Fruit fly (Drosophila melanogaster) whole organism, pupa: Measurements from ENCODE around the gene CG4456.
A peak's percentile ranks its signal among the peaks of the same experiment; 100 is the strongest.

Source experiments
- CG10348 ChIP-seq: fragments of 200-800 bp; sonication (Bioruptor generic); IDR thresholded peaks from 2 replicates; pipeline ENCODE4 v1.3.6; 2022; ENCODE audit warnings: missing biosample characterization, missing genetic modification characterization
- CG12605 ChIP-seq: fragments of 200-800 bp; sonication (Bioruptor generic); IDR thresholded peaks from 2 replicates; pipeline ENCODE4 v1.3.6; 2022; ENCODE audit warnings: missing biosample characterization, missing genetic modification characterization
- CG13204 ChIP-seq: fragments of 200-800 bp; sonication (Bioruptor generic); optimal IDR thresholded peaks from 2 replicates; lab custom pipeline; 2018; ENCODE audit warnings: missing biosample characterization, mild to moderate bottlenecking, missing genetic modification characterization, moderate library complexity
- CG14655 ChIP-seq: fragments of 200-800 bp; sonication (Bioruptor generic); optimal IDR thresholded peaks from 3 replicates; lab custom pipeline; 2017; ENCODE audit warnings: mild to moderate bottlenecking, missing biosample characterization, missing genetic modification reagents, missing genetic modification characterization
- CG15710 ChIP-seq: fragments of 200-800 bp; sonication (Bioruptor generic); optimal IDR thresholded peaks from 2 replicates; lab custom pipeline; 2018; ENCODE audit warnings: missing biosample characterization, mild to moderate bottlenecking, missing genetic modification characterization, moderate library complexity
- CG17806 ChIP-seq: fragments of 200-800 bp; sonication (Bioruptor generic); optimal IDR thresholded peaks from 2 replicates; lab custom pipeline; 2018; ENCODE audit warnings: missing biosample characterization, mild to moderate bottlenecking, missing genetic modification characterization, moderate library complexity
- CG32121 ChIP-seq: fragments of 200-800 bp; sonication (Bioruptor generic); IDR thresholded peaks from 2 replicates; pipeline ENCODE4 v1.3.6; 2022; ENCODE audit warnings: missing biosample characterization, missing genetic modification characterization
- CG34367 ChIP-seq: fragments of 200-800 bp; sonication (Bioruptor generic); optimal IDR thresholded peaks from 2 replicates; lab custom pipeline; 2018; ENCODE audit warnings: missing biosample characterization, mild to moderate bottlenecking, missing genetic modification characterization
- CG4496 ChIP-seq: fragments of 200-800 bp; sonication (Bioruptor generic); IDR thresholded peaks from 3 replicates; pipeline ENCODE4 v1.3.6; 2022; ENCODE audit warnings: missing biosample characterization, missing genetic modification characterization
- CG8159 ChIP-seq: fragments of 200-800 bp; sonication (Bioruptor generic); optimal IDR thresholded peaks from 3 replicates; lab custom pipeline; 2018; ENCODE audit warnings: missing biosample characterization, mild to moderate bottlenecking, missing genetic modification characterization, moderate library complexity
- CG8301 ChIP-seq: fragments of 200-800 bp; sonication (Bioruptor generic); optimal IDR thresholded peaks from 2 replicates; lab custom pipeline; 2018; ENCODE audit warnings: missing biosample characterization, mild to moderate bottlenecking, missing genetic modification characterization
- CG9948 ChIP-seq: fragments of 200-800 bp; sonication (Bioruptor generic); optimal IDR thresholded peaks from 2 replicates; lab custom pipeline; 2018; ENCODE audit warnings: missing biosample characterization, mild to moderate bottlenecking, missing genetic modification characterization, moderate library complexity
- D1 ChIP-seq: fragments of 200-800 bp; sonication (Bioruptor generic); optimal IDR thresholded peaks from 2 replicates; lab custom pipeline; 2018; ENCODE audit warnings: missing biosample characterization, mild to moderate bottlenecking, missing genetic modification characterization, moderate library complexity
- EcR ChIP-seq: fragments of 200-800 bp; sonication (Bioruptor generic); optimal IDR thresholded peaks from 3 replicates; lab custom pipeline; 2019; ENCODE audit warnings: missing biosample characterization, missing genetic modification characterization, mild to moderate bottlenecking, moderate library complexity, missing genetic modification reagents
- Ets98B ChIP-seq: fragments of 200-800 bp; sonication (Bioruptor generic); IDR thresholded peaks from 2 replicates; pipeline ENCODE4 v1.3.6; 2022; ENCODE audit warnings: missing biosample characterization, missing genetic modification characterization
- Pif1A ChIP-seq: fragments of 200-800 bp; sonication (Bioruptor generic); optimal IDR thresholded peaks from 3 replicates; lab custom pipeline; 2016; ENCODE audit warnings: missing biosample characterization, missing genetic modification characterization
- Pif1B ChIP-seq: fragments of 200-800 bp; sonication (Bioruptor generic); optimal IDR thresholded peaks from 3 replicates; lab custom pipeline; 2016; ENCODE audit warnings: missing biosample characterization, missing genetic modification characterization
- Snoo ChIP-seq: fragments of 200-800 bp; sonication (Bioruptor generic); optimal IDR thresholded peaks from 3 replicates; lab custom pipeline; 2017; ENCODE audit warnings: missing biosample characterization, mild to moderate bottlenecking, missing genetic modification characterization, inconsistent platforms
- fd96Ca ChIP-seq: fragments of 200-800 bp; sonication (Bioruptor generic); IDR thresholded peaks from 3 replicates; pipeline ENCODE4 v1.3.6; 2022; ENCODE audit warnings: missing biosample characterization, missing genetic modification characterization
- gl ChIP-seq: fragments of 200-800 bp; sonication (Bioruptor generic); optimal IDR thresholded peaks from 2 replicates; lab custom pipeline; 2018; ENCODE audit warnings: missing biosample characterization, mild to moderate bottlenecking, missing genetic modification characterization
- rn ChIP-seq: fragments of 200-800 bp; sonication (Bioruptor generic); IDR thresholded peaks from 2 replicates; pipeline ENCODE4 v1.3.6; 2022; ENCODE audit warnings: missing biosample characterization, missing genetic modification characterization

CG4456 gene

DNA sequence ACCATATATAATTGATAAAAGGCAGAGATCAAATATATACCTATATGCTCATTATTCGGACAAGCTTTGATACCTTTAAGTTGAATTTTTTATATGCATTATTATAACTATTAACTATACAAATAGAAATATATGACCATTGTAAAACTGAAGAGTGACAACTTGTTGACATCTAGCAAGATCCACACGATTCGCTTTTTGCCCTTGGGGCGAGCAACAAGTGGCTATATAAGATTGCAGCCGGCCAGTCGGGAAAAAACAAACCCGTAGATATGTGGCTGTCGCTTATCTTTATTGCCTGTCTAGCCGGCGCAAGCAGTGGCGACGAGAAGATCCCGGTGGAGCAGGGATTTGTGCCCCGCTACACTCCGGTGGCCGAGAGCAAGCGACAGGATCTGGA, 10.6 kb upstream of the CG4456 start, which contains the start of gene CG34456:
TSS of gene CG34456 (plus strand) at position 215 of the 400 bp plus-strand sequence.
- TF ChIP-seq EcR (GFP tag; lab: Kevin White, UChicago) (peak; percentile 20), CG12605 (GFP tag; lab: Robert Waterston, UW) (no peak), CG4496 (GFP tag; lab: Robert Waterston, UW) (0 out of 3 replicates have a peak, but pooled peaks have one; percentile 41), D1 (tag; lab: Kevin White, UChicago) (no peak), Pif1B (no peak)

DNA sequence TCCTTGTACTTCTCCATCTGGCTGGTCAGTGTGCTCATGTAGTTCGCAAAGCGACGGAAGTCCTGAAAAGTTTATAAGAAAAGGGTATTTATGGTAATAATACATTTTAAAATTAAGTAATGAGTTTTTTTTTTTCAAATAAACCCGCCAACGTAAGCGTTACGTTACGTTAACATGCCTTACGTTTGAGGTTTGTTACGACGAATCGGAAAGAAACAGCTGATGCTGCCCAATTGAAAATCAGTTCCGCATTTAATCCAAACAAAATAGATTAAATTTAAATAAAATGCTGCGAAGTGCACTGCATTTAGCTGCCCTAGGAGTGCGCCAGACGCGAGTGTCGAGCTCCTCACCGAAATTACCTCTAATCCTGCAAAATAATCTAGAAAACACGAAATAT, 8.4 kb upstream of the CG4456 start, which contains the start of gene mRRF1:
TSS of gene mRRF1 (plus strand) at position 220 of the 400 bp plus-strand sequence.
- TF ChIP-seq CG8159 (tag; lab: Kevin White, UChicago) (no peak), CG15710 (no peak), CG13204 (no peak), rn (GFP tag; lab: Robert Waterston, UW) (no peak), CG8301 (no peak), Snoo (tag; lab: Kevin White, UChicago) (no peak), Pif1B (no peak)
- TF ChIP-seq, all 21 proteins: peak for 0

DNA sequence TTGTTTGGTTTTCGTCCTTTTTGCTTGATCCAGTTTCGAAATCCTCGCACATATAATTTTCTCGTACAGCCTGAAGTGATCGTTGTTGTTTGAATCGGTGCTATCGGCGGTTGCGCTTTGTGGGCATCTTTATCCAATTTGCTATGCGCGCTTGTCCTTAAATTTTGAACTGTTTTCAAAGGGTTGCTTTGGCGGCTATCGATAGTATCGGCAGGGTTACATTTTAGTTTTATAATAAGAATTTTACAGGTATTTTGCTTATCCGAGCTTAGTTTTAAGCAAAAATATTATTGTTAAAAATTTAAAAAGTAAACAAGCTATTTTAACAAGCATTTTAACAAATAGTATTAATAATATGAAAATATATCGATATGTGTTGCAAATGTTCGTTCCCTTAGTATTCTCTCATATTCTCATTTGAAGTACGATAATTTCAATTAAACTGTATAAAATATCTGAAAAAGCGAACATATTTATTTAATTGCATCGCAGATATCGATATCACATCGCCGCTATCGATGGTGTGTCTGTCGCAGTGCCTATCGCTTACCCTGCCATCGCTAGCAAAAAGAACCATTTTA, 5.6 kb upstream of the CG4456 start, which contains the start of the genes Klp67A and CG4452:
TSS of gene Klp67A (minus strand) at position 197 of the 581 bp plus-strand sequence.
TSS of gene CG4452 (plus strand) at position 528 of the 581 bp plus-strand sequence.
- TF ChIP-seq Snoo (tag; lab: Kevin White, UChicago) (no peak), CG14655 (GFP tag; lab: Kevin White, UChicago) (no peak), Ets98B (GFP tag; lab: Robert Waterston, UW) (no peak), Pif1B (no peak), fd96Ca (GFP tag; lab: Robert Waterston, UW) (no peak), CG15710 (no peak), CG13204 (no peak), CG34367 (tag; lab: Kevin White, UChicago) (no peak), rn (GFP tag; lab: Robert Waterston, UW) (no peak), CG32121 (GFP tag; lab: Robert Waterston, UW) (no peak), EcR (GFP tag; lab: Kevin White, UChicago) (no peak), CG12605 (GFP tag; lab: Robert Waterston, UW) (no peak)
- TF ChIP-seq, all 21 proteins: peak for 0

DNA sequence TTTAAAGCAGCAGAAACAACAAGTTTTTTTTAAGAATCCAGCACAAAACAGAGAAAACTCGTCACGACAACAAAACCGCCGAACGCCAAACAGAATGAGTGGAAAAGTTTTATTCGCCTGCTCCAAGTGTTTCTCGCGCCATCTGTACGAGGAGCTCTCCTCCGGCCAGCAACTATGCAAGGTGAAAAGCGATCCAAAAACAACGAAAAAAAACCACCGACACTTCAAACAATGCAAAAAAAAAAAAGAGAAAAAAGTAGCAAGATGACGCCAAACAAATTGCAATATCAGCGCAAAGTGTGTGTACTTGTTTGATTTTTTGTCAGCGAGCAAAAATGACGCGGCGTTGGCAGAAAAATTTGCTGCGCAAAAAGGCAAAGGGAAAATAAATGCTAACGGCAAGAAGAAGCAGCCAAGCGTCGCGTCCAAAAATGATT, 5.1 kb upstream of the CG4456 start:
- TF ChIP-seq CG8159 (tag; lab: Kevin White, UChicago) (peak; percentile 53), CG9948 (tag; lab: Kevin White, UChicago) (peak; percentile 19), CG15710 (peak; percentile 46), CG10348 (GFP tag; lab: Robert Waterston, UW) (no peak), Pif1A (GFP tag; lab: Kevin White, UChicago) (peak; percentile 66), CG8301 (peak; percentile 51), CG13204 (peak; percentile 47), gl (tag; lab: Kevin White, UChicago) (peak; percentile 66), CG12605 (GFP tag; lab: Robert Waterston, UW) (peak; percentile 84), Pif1B (peak; percentile 53), Snoo (tag; lab: Kevin White, UChicago) (no peak), EcR (GFP tag; lab: Kevin White, UChicago) (peak; percentile 3), fd96Ca (GFP tag; lab: Robert Waterston, UW) (peak; percentile 72; the same call in 1 of the 3 replicates), Ets98B (GFP tag; lab: Robert Waterston, UW) (peak; percentile 67; the same call in 1 of the 2 replicates), CG34367 (tag; lab: Kevin White, UChicago) (peak; percentile 58), CG17806 (peak; percentile 29), CG14655 (GFP tag; lab: Kevin White, UChicago) (no peak), CG32121 (GFP tag; lab: Robert Waterston, UW) (peak; percentile 19; the same call in 1 of the 2 replicates), D1 (tag; lab: Kevin White, UChicago) (no peak), CG4496 (GFP tag; lab: Robert Waterston, UW) (peak; percentile 73; the same call in 2 of the 3 replicates), rn (GFP tag; lab: Robert Waterston, UW) (no peak)

DNA sequence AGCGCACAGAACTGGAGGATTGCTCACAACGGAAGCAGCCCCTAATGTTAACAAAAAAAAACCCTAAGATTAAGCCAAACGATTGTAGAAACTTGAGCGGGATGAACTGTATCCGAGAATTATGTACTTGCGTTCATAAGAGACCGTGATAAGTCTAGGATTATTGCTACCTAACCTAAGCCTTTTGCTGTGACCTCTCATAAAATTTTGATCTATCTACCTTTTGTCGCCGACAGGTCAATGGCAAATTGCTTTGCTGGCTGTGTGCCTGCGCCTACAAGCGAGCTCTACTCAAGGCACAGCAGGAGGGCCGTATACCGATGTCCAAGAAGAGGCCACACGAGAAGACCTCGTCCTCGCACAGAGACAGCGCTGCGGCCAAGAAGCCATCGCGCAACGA, 3.9 kb upstream of the CG4456 start:
- TF ChIP-seq CG9948 (tag; lab: Kevin White, UChicago) (no peak), CG10348 (GFP tag; lab: Robert Waterston, UW) (no peak), Snoo (tag; lab: Kevin White, UChicago) (no peak), fd96Ca (GFP tag; lab: Robert Waterston, UW) (no peak), CG4496 (GFP tag; lab: Robert Waterston, UW) (no peak), D1 (tag; lab: Kevin White, UChicago) (no peak), rn (GFP tag; lab: Robert Waterston, UW) (no peak), Pif1B (no peak), Pif1A (GFP tag; lab: Kevin White, UChicago) (no peak), CG14655 (GFP tag; lab: Kevin White, UChicago) (no peak), CG12605 (GFP tag; lab: Robert Waterston, UW) (no peak), CG8301 (no peak), Ets98B (GFP tag; lab: Robert Waterston, UW) (no peak), CG34367 (tag; lab: Kevin White, UChicago) (no peak), EcR (GFP tag; lab: Kevin White, UChicago) (no peak), CG15710 (no peak), CG32121 (GFP tag; lab: Robert Waterston, UW) (no peak)

DNA sequence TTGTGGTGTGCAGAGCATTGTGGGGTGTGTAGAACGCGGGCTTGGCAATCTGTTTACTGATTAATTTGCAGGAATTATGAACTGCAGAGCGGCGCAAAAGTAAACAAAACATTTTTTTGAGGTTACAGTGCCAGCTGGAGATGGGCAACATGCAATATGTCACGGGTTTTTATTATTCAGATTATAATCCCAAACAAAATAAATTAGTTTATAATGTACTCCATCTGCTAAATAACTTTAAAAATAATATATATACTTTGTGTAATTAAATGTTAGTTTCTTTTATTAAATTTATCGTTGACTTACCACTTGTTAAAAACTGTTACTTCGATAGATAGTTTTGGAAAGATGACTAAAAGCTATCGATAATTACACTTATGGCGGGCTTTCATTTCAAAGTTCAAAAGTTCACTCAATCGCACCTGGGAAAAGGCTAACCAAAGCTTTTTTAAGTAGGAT, 1.6 kb upstream of the CG4456 start, which contains the start of gene Fdx1:
TSS of gene Fdx1 (minus strand) at position 332 of the 459 bp plus-strand sequence.
- no peak for TF ChIP-seq CG13204
- peak; percentile 17; the same call in 1 of the 2 replicates for TF ChIP-seq Ets98B (GFP tag; lab: Robert Waterston, UW)
- TF ChIP-seq EcR (GFP tag; lab: Kevin White, UChicago) = peak; percentile 17
- TF ChIP-seq fd96Ca (GFP tag; lab: Robert Waterston, UW) = no peak
- TF ChIP-seq CG17806 = no peak
- TF ChIP-seq CG15710 = peak; percentile 30
- no peak for TF ChIP-seq CG10348 (GFP tag; lab: Robert Waterston, UW)
- TF ChIP-seq CG8301 = no peak
- TF ChIP-seq D1 (tag; lab: Kevin White, UChicago) = no peak
- TF ChIP-seq Pif1A (GFP tag; lab: Kevin White, UChicago) = no peak
- no peak for TF ChIP-seq CG34367 (tag; lab: Kevin White, UChicago)
- TF ChIP-seq CG32121 (GFP tag; lab: Robert Waterston, UW) = no peak
- peak; percentile 20 for TF ChIP-seq CG8159 (tag; lab: Kevin White, UChicago)
- no peak for TF ChIP-seq rn (GFP tag; lab: Robert Waterston, UW)
- TF ChIP-seq CG14655 (GFP tag; lab: Kevin White, UChicago) = no peak
- no peak for TF ChIP-seq CG4496 (GFP tag; lab: Robert Waterston, UW)
- TF ChIP-seq gl (tag; lab: Kevin White, UChicago) = no peak
- TF ChIP-seq Pif1B = no peak
- no peak for TF ChIP-seq CG12605 (GFP tag; lab: Robert Waterston, UW)
- TF ChIP-seq CG9948 (tag; lab: Kevin White, UChicago) = peak; percentile 4
- TF ChIP-seq Snoo (tag; lab: Kevin White, UChicago) = peak; percentile 33
